Worm (Caenorhabditis elegans) whole organism, L4 larva: Measurements from ENCODE around the gene str-254.
A peak's percentile ranks its signal among the peaks of the same experiment; 100 is the strongest.

Experiments used
- D1046.2 ChIP-seq: fragments of 200-800 bp; sonication (Bioruptor generic); IDR thresholded peaks from 2 replicates; pipeline ENCODE4 v1.3.6; 2022; ENCODE audit warnings: missing genetic modification characterization, missing compliant biosample characterization
- F37D6.2 ChIP-seq: sonication (generic microtip); optimal IDR thresholded peaks from 2 replicates; lab custom pipeline; 2016; ENCODE audit warnings: mild to moderate bottlenecking, missing genetic modification characterization, missing compliant biosample characterization
- F44E2.7 ChIP-seq: fragments of 200-800 bp; sonication (Bioruptor generic); IDR thresholded peaks from 2 replicates; pipeline ENCODE4 v2.1.2; 2022; ENCODE audit warnings: missing genetic modification characterization, missing compliant biosample characterization
- ZK546.5 ChIP-seq, 2 experiments: sonication (generic microtip); optimal IDR thresholded peaks; 2 replicates each; lab custom pipeline; 2017; ENCODE audit warnings: missing biosample characterization in 2 of 2, missing genetic modification characterization in 2 of 2
- aly-2 ChIP-seq: sonication (generic microtip); optimal IDR thresholded peaks from 2 replicates; lab custom pipeline; 2018; ENCODE audit warnings: missing biosample characterization, missing genetic modification characterization
- ceh-28 ChIP-seq: fragments of 150-350 bp; optimal IDR thresholded peaks from 2 replicates; lab custom pipeline; 2014; ENCODE audit warnings: missing biosample characterization, missing genetic modification reagents, missing genetic modification characterization
- ceh-62 ChIP-seq: sonication (generic microtip); optimal IDR thresholded peaks from 2 replicates; lab custom pipeline; 2017; ENCODE audit warnings: missing biosample characterization, missing genetic modification characterization
- cey-2 ChIP-seq: sonication (generic microtip); optimal IDR thresholded peaks from 3 replicates; lab custom pipeline; 2017; ENCODE audit warnings: missing genetic modification characterization, mild to moderate bottlenecking, missing compliant biosample characterization, antibody characterized with exemption, borderline replicate concordance; ENCODE audit not compliant: insufficient read depth
- daf-12 ChIP-seq: fragments of 150-350 bp; optimal IDR thresholded peaks from 2 replicates; lab custom pipeline; 2014; ENCODE audit warnings: missing biosample characterization, missing genetic modification reagents, missing genetic modification characterization
- dmd-6 ChIP-seq: fragments of 200-800 bp; sonication (Bioruptor generic); IDR thresholded peaks from 2 replicates; pipeline ENCODE4 v1.3.6; 2022; ENCODE audit warnings: missing genetic modification reagents, missing genetic modification characterization, missing compliant biosample characterization
- dpl-1 ChIP-seq: fragments of 150-350 bp; optimal IDR thresholded peaks from 2 replicates; lab custom pipeline; 2014; ENCODE audit warnings: missing biosample characterization, missing genetic modification reagents, missing genetic modification characterization
- duxl-1 ChIP-seq: sonication (generic microtip); optimal IDR thresholded peaks from 2 replicates; lab custom pipeline; 2016; ENCODE audit warnings: mild to moderate bottlenecking, missing genetic modification characterization, moderate library complexity, missing compliant biosample characterization; ENCODE audit not compliant: poor library complexity
- egl-27 ChIP-seq: sonication (generic microtip); optimal IDR thresholded peaks from 3 replicates; lab custom pipeline; 2017; ENCODE audit warnings: missing biosample characterization, missing genetic modification reagents, missing genetic modification characterization
- egl-43 ChIP-seq: fragments of 200-800 bp; sonication (Bioruptor generic); IDR thresholded peaks from 2 replicates; pipeline ENCODE4 v1.3.6; 2022; ENCODE audit warnings: missing genetic modification reagents, missing genetic modification characterization, missing compliant biosample characterization
- hlh-11 ChIP-seq: fragments of 200-800 bp; sonication (Bioruptor generic); optimal IDR thresholded peaks from 2 replicates; lab custom pipeline; 2018; ENCODE audit warnings: mild to moderate bottlenecking, missing genetic modification characterization, missing compliant biosample characterization
- hlh-30 ChIP-seq: sonication (generic microtip); optimal IDR thresholded peaks from 2 replicates; lab custom pipeline; 2017; ENCODE audit warnings: antibody characterized with exemption, mild to moderate bottlenecking, missing genetic modification characterization, missing compliant biosample characterization; ENCODE audit not compliant: insufficient read depth
- lin-15B ChIP-seq: fragments of 150-350 bp; sonication (generic microtip); optimal IDR thresholded peaks from 3 replicates; lab custom pipeline; 2014; ENCODE audit warnings: missing biosample characterization, missing genetic modification characterization
- lsy-2 ChIP-seq, 2 experiments: fragments of 150-350 bp in 1 of 2; sonication (generic microtip) in 1 of 2; optimal IDR thresholded peaks; 2 replicates each; lab custom pipeline; 2014 to 2017; ENCODE audit warnings: missing biosample characterization in 2 of 2, missing genetic modification characterization in 2 of 2
- madf-5 ChIP-seq, 2 experiments: fragments of 200-800 bp; sonication (Bioruptor generic); IDR thresholded peaks; 2 replicates each; pipeline ENCODE4 v1.3.6; 2022; ENCODE audit warnings: missing compliant biosample characterization in 2 of 2, missing genetic modification characterization in 2 of 2
- mdt-29 ChIP-seq: fragments of 200-800 bp; sonication (Bioruptor generic); IDR thresholded peaks from 2 replicates; pipeline ENCODE4 v1.3.6; 2022; ENCODE audit warnings: missing genetic modification reagents, missing genetic modification characterization, missing compliant biosample characterization
- nhr-10 ChIP-seq: fragments of 150-350 bp; optimal IDR thresholded peaks from 2 replicates; lab custom pipeline; 2014; ENCODE audit warnings: missing biosample characterization, missing genetic modification characterization
- nhr-111 ChIP-seq: fragments of 200-800 bp; sonication (Bioruptor generic); optimal IDR thresholded peaks from 2 replicates; lab custom pipeline; 2018; ENCODE audit warnings: mild to moderate bottlenecking, missing genetic modification characterization, missing compliant biosample characterization
- nhr-237 ChIP-seq: sonication (generic microtip); optimal IDR thresholded peaks from 2 replicates; lab custom pipeline; 2017; ENCODE audit warnings: missing biosample characterization, missing genetic modification characterization
- nhr-25 ChIP-seq: sonication (generic microtip); optimal IDR thresholded peaks from 2 replicates; lab custom pipeline; 2017; ENCODE audit warnings: missing genetic modification characterization, mild to moderate bottlenecking, missing compliant biosample characterization, antibody characterized with exemption, moderate library complexity, borderline replicate concordance; ENCODE audit not compliant: insufficient read depth
- nhr-42 ChIP-seq: fragments of 200-800 bp; sonication (Bioruptor generic); IDR thresholded peaks from 2 replicates; pipeline ENCODE4 v1.3.6; 2022; ENCODE audit warnings: missing genetic modification characterization, missing compliant biosample characterization
- nhr-6 ChIP-seq: fragments of 150-350 bp; optimal IDR thresholded peaks from 2 replicates; lab custom pipeline; 2014; ENCODE audit warnings: missing biosample characterization, missing genetic modification characterization
- nhr-76 ChIP-seq: fragments of 150-350 bp; optimal IDR thresholded peaks from 2 replicates; lab custom pipeline; 2014; ENCODE audit warnings: missing biosample characterization, missing genetic modification characterization
- nhr-77 ChIP-seq: fragments of 150-350 bp; optimal IDR thresholded peaks from 2 replicates; lab custom pipeline; 2014; ENCODE audit warnings: missing biosample characterization, missing genetic modification characterization
- pha-4 ChIP-seq, 2 experiments: fragments of 150-350 bp in 1 of 2; fragments of 200-800 bp in 1 of 2; sonication (Bioruptor generic) in 1 of 2; IDR thresholded peaks in 1 of 2; optimal IDR thresholded peaks in 1 of 2; 2 replicates each; pipeline versions ENCODE4 v1.3.6 to Lab custom; 2014 to 2022; ENCODE audit warnings: missing genetic modification characterization in 2 of 2, missing genetic modification reagents in 2 of 2, missing biosample characterization in 1 of 2, missing compliant biosample characterization in 1 of 2
- pqm-1 ChIP-seq: sonication (generic microtip); optimal IDR thresholded peaks from 2 replicates; lab custom pipeline; 2017; ENCODE audit warnings: missing biosample characterization, missing genetic modification characterization
- saeg-2 ChIP-seq: fragments of 200-800 bp; sonication (Bioruptor generic); IDR thresholded peaks from 2 replicates; pipeline ENCODE4 v1.3.6; 2022; ENCODE audit warnings: missing genetic modification reagents, missing genetic modification characterization, missing compliant biosample characterization
- sdz-12 ChIP-seq: fragments of 200-800 bp; sonication (Bioruptor generic); optimal IDR thresholded peaks from 2 replicates; lab custom pipeline; 2018; ENCODE audit warnings: mild to moderate bottlenecking, missing genetic modification characterization, missing compliant biosample characterization
- skn-1 ChIP-seq: fragments of 150-350 bp; optimal IDR thresholded peaks from 2 replicates; lab custom pipeline; 2014; ENCODE audit warnings: missing biosample characterization, missing genetic modification characterization
- snpc-1.2 ChIP-seq: fragments of 200-800 bp; sonication (Bioruptor generic); IDR thresholded peaks from 2 replicates; pipeline ENCODE4 v1.3.6; 2022; ENCODE audit warnings: missing genetic modification reagents, missing genetic modification characterization, missing compliant biosample characterization
- snpc-4 ChIP-seq: fragments of 150-350 bp; optimal IDR thresholded peaks from 2 replicates; lab custom pipeline; 2014; ENCODE audit warnings: missing biosample characterization, missing genetic modification characterization
- spr-3 ChIP-seq: fragments of 200-800 bp; sonication (Bioruptor generic); optimal IDR thresholded peaks from 2 replicates; lab custom pipeline; 2018; ENCODE audit warnings: mild to moderate bottlenecking, missing genetic modification characterization, missing compliant biosample characterization
- unc-39 ChIP-seq: sonication (generic microtip); optimal IDR thresholded peaks from 2 replicates; lab custom pipeline; 2017; ENCODE audit warnings: missing biosample characterization, missing genetic modification characterization
- vab-7 ChIP-seq: fragments of 200-800 bp; sonication (Bioruptor generic); IDR thresholded peaks from 2 replicates; pipeline ENCODE4 v1.3.6; 2022; ENCODE audit warnings: missing genetic modification reagents, missing genetic modification characterization, missing compliant biosample characterization
- zag-1 ChIP-seq: fragments of 150-350 bp; optimal IDR thresholded peaks from 2 replicates; lab custom pipeline; 2014; ENCODE audit warnings: missing biosample characterization, missing genetic modification characterization
- zfp-3 ChIP-seq: fragments of 200-800 bp; sonication (Bioruptor generic); conservative IDR thresholded peaks from 2 replicates; pipeline ENCODE4 v1.3.6; 2022; ENCODE audit warnings: missing genetic modification reagents, missing genetic modification characterization, missing compliant biosample characterization
- zip-2 ChIP-seq: fragments of 150-350 bp; optimal IDR thresholded peaks from 2 replicates; lab custom pipeline; 2014; ENCODE audit warnings: missing biosample characterization, missing genetic modification characterization
- ztf-11 ChIP-seq: fragments of 150-350 bp; optimal IDR thresholded peaks from 2 replicates; lab custom pipeline; 2014; ENCODE audit warnings: missing biosample characterization, missing genetic modification characterization
- ztf-7 ChIP-seq: fragments of 150-350 bp; optimal IDR thresholded peaks from 2 replicates; lab custom pipeline; 2014; ENCODE audit warnings: missing biosample characterization, missing genetic modification characterization

str-254 gene

ce11 chrV:16160087-16160486 lies 6.8 kb upstream of the str-254 start (continued):
- TF ChIP-seq snpc-1.2 (no peak), egl-27 (tag; lab: Kevin White, UChicago) (no peak), pqm-1 (tag; lab: Kevin White, UChicago) (peak; percentile 22), saeg-2 (GFP tag; lab: Robert Waterston, UW) (no peak), ceh-28 (tag; lab: Kevin White, UChicago) (no peak), dmd-6 (GFP tag; lab: Robert Waterston, UW) (no peak), lin-15B (tag; lab: Kevin White, UChicago) (no peak), F37D6.2 (tag; lab: Kevin White, UChicago) (no peak), madf-5 (GFP tag; IDR thresholded peaks at IDR 0.05; lab: Robert Waterston, UW) (no peak), pha-4 (GFP tag; IDR thresholded peaks at IDR 0.05; lab: Robert Waterston, UW) (no peak), pha-4 (tag; optimal IDR thresholded peaks at IDR 0.05; lab: Kevin White, UChicago) (peak; percentile 19), ztf-7 (tag; lab: Kevin White, UChicago) (peak; percentile 30), dpl-1 (GFP tag; lab: Kevin White, UChicago) (no peak), ztf-11 (tag; lab: Kevin White, UChicago) (no peak), vab-7 (GFP tag; lab: Robert Waterston, UW) (no peak), nhr-237 (tag; lab: Kevin White, UChicago) (no peak), skn-1 (tag; lab: Kevin White, UChicago) (no peak), cey-2 (tag; lab: Kevin White, UChicago) (no peak), nhr-6 (no peak), duxl-1 (no peak), nhr-25 (tag; lab: Kevin White, UChicago) (no peak), nhr-76 (tag; lab: Kevin White, UChicago) (no peak), nhr-111 (GFP tag; lab: Kevin White, UChicago) (no peak), daf-12 (tag; lab: Kevin White, UChicago) (no peak), zag-1 (no peak), aly-2 (no peak), D1046.2 (GFP tag; lab: Robert Waterston, UW) (no peak), zip-2 (peak; percentile 90), unc-39 (tag; lab: Kevin White, UChicago) (no peak), snpc-4 (tag; lab: Kevin White, UChicago) (no peak), F44E2.7 (GFP tag; lab: Robert Waterston, UW) (no peak), ZK546.5 (tag; optimal IDR thresholded peaks at IDR 0.05; lab: Kevin White, UChicago) (no peak), ceh-62 (no peak), sdz-12 (no peak), zfp-3 (GFP tag; lab: Robert Waterston, UW) (no peak), nhr-77 (tag; lab: Kevin White, UChicago) (peak; percentile 47), nhr-42 (GFP tag; lab: Robert Waterston, UW) (no peak), lsy-2 (tag; optimal IDR thresholded peaks at IDR 0.05; lab: Kevin White, UChicago) (no peak), mdt-29 (GFP tag; lab: Robert Waterston, UW) (no peak), egl-43 (GFP tag; lab: Robert Waterston, UW) (no peak), hlh-30 (tag; lab: Kevin White, UChicago) (no peak), hlh-11 (tag; lab: Kevin White, UChicago) (no peak), nhr-10 (tag; lab: Kevin White, UChicago) (no peak), spr-3 (GFP tag; lab: Kevin White, UChicago) (no peak)
